Fruit fly (Drosophila melanogaster): ENCODE data around the gene SF1.

DNA sequence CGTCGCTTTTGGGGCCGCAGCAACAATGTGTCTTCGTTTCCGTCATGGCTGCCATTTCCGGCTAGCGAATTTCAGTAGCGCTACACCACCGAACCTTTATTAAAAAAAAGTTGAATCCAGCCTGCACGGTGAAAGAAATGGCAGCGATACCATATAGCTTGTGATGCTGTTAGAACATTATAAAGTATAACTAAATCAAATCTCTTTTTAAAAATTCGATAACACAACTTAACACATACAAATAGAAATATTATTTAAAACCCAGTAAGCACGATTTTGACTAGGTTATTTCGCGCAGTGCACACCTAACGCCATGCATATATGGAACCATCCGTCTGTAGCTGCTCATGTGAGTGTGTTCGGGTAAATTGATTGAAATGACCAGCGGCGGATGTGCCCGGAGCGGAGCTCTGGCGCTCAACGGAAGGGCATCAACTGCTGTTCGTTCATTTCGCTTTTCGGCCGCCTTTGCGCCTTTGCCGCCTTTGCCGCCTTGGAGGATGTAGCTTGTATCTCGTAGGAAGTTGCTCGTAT is 14.1 kb upstream of the SF1 start:
- no peak for TF ChIP-seq CTCF (optimal IDR thresholded peaks at IDR 0.05)
- TF ChIP-seq CG8478 (optimal IDR thresholded peaks at IDR 0.05) = no peak
